Worm (Caenorhabditis elegans): ENCODE measurements around the gene cyp-33E2.

DNA sequence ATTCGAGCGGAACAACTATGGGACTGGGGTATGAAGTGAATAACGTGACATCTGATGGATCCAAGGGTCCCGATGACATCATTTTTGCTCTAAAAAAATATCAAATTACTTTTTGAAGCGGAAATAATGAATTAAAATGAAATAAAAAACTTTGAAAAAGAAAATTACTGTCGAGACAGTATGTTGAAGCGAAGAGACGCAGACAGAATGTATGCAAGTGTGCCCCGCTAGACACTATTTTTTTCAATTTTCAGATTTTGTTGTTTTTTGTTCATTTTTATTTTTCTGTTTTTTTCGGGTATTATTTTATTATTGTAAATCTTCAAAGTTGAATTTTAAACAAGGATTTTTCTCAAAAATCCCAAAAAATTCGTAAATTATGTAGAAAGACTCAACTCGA lies 6.6 kb downstream of the cyp-33E2 start, which contains the start of gene F42A9.8:
- TF ChIP-seq ztf-11 (tag; optimal IDR thresholded peaks at IDR 0.05), result no peak
- TF ChIP-seq fos-1 (tag; optimal IDR thresholded peaks at IDR 0.05), result no peak
- no peak for TF ChIP-seq mdl-1 (tag; optimal IDR thresholded peaks at IDR 0.05)
- no peak for TF ChIP-seq ama-1 (optimal IDR thresholded peaks at IDR 0.05)
- TF ChIP-seq blmp-1 (tag; optimal IDR thresholded peaks at IDR 0.05; ENCODE audit: insufficient read depth), result no peak
- no peak for TF ChIP-seq elt-1 (tag; optimal IDR thresholded peaks at IDR 0.05)
- TF ChIP-seq nhr-25 (tag; optimal IDR thresholded peaks at IDR 0.05), result no peak
- no peak for TF ChIP-seq unc-62 (GFP tag; optimal IDR thresholded peaks at IDR 0.05)
- TF ChIP-seq ZK546.5 (tag; optimal IDR thresholded peaks at IDR 0.05), result no peak
- TF ChIP-seq alr-1 (tag; optimal IDR thresholded peaks at IDR 0.05), result no peak
- no peak for TF ChIP-seq egl-27 (tag; optimal IDR thresholded peaks at IDR 0.05)
- TF ChIP-seq skn-1 (tag; optimal IDR thresholded peaks at IDR 0.05), result no peak
- no peak for TF ChIP-seq nhr-12 (tag; optimal IDR thresholded peaks at IDR 0.05)
- no peak for TF ChIP-seq nhr-23 (tag; optimal IDR thresholded peaks at IDR 0.05)

Measured in whole organism, L2 larva.